Worm (Caenorhabditis elegans): ENCODE results near the gene F35E8.9.

F35E8.9 gene

ce11 chrV:15917458-15917857 is at the start of gene F35E8.9:
TSS of gene F35E8.9 (minus strand) at chrV:15917558.
- TF ChIP-seq lin-13 (tag; optimal IDR thresholded peaks at IDR 0.05) (no peak), sem-2 (GFP tag; optimal IDR thresholded peaks at IDR 0.05) (no peak), drap-1 (GFP tag; optimal IDR thresholded peaks at IDR 0.05) (no peak), nhr-2 (tag; optimal IDR thresholded peaks at IDR 0.05) (no peak), flh-1 (GFP tag; optimal IDR thresholded peaks at IDR 0.05) (no peak), nhr-76 (tag; optimal IDR thresholded peaks at IDR 0.05) (no peak), sptf-1 (tag; optimal IDR thresholded peaks at IDR 0.05) (no peak), ceh-43 (GFP tag; optimal IDR thresholded peaks at IDR 0.05) (no peak), mep-1 (tag; optimal IDR thresholded peaks at IDR 0.05) (no peak), zip-8 (tag; optimal IDR thresholded peaks at IDR 0.05) (no peak), unc-39 (tag; optimal IDR thresholded peaks at IDR 0.05) (no peak), elt-3 (tag; optimal IDR thresholded peaks at IDR 0.05) (no peak), cnd-1 (tag; optimal IDR thresholded peaks at IDR 0.05) (no peak), ceh-83 (GFP tag; optimal IDR thresholded peaks at IDR 0.05) (no peak), lsy-2 (tag; optimal IDR thresholded peaks at IDR 0.05) (no peak), ces-1 (GFP tag; optimal IDR thresholded peaks at IDR 0.05) (no peak), lin-32 (GFP tag; optimal IDR thresholded peaks at IDR 0.05) (no peak), blmp-1 (tag; optimal IDR thresholded peaks at IDR 0.05) (no peak), ztf-11 (tag; optimal IDR thresholded peaks at IDR 0.05) (no peak)

- no peak for TF ChIP-seq unc-62 (GFP tag; optimal IDR thresholded peaks at IDR 0.05)
- no peak for TF ChIP-seq nhr-76 (tag; optimal IDR thresholded peaks at IDR 0.05)
- no peak for TF ChIP-seq M03D4.4 (tag; optimal IDR thresholded peaks at IDR 0.05)
- TF ChIP-seq elt-3 (tag; optimal IDR thresholded peaks at IDR 0.05) = no peak
- TF ChIP-seq lsy-2 (tag; optimal IDR thresholded peaks at IDR 0.05) = no peak
- TF ChIP-seq ceh-39 (tag; optimal IDR thresholded peaks at IDR 0.05) = no peak
- no peak for TF ChIP-seq bed-3 (GFP tag; optimal IDR thresholded peaks at IDR 0.05)
- no peak for TF ChIP-seq hlh-1 (tag; optimal IDR thresholded peaks at IDR 0.05)
- TF ChIP-seq cnd-1 (tag; optimal IDR thresholded peaks at IDR 0.05) = no peak
- TF ChIP-seq zip-8 (tag; optimal IDR thresholded peaks at IDR 0.05) = no peak
- no peak for TF ChIP-seq drap-1 (GFP tag; optimal IDR thresholded peaks at IDR 0.05)
- TF ChIP-seq elt-1 (tag; optimal IDR thresholded peaks at IDR 0.05; ENCODE audit: borderline replicate concordance, insufficient read depth) = no peak
- no peak for TF ChIP-seq sptf-1 (tag; optimal IDR thresholded peaks at IDR 0.05)
- no peak for TF ChIP-seq nhr-28 (tag; optimal IDR thresholded peaks at IDR 0.05)
- TF ChIP-seq unc-39 (tag; optimal IDR thresholded peaks at IDR 0.05) = no peak
- TF ChIP-seq mep-1 (tag; optimal IDR thresholded peaks at IDR 0.05) = no peak
- TF ChIP-seq blmp-1 (tag; optimal IDR thresholded peaks at IDR 0.05) = no peak
- no peak for TF ChIP-seq mab-5 (tag; optimal IDR thresholded peaks at IDR 0.05)
- no peak for TF ChIP-seq ceh-83 (GFP tag; optimal IDR thresholded peaks at IDR 0.05)
- no peak for TF ChIP-seq nhr-12 (tag; optimal IDR thresholded peaks at IDR 0.05)
These were observed 47.8 kb upstream of the F35E8.9 start, which contains the start of gene sri-2 for ce11 chrV:15965114-15965513. TSS of gene sri-2 (minus strand) at chrV:15965214.

- TF ChIP-seq elt-1 (tag; optimal IDR thresholded peaks at IDR 0.05; ENCODE audit: borderline replicate concordance, insufficient read depth) = no peak
- TF ChIP-seq blmp-1 (tag; optimal IDR thresholded peaks at IDR 0.05) = no peak
- TF ChIP-seq mls-2 (tag; optimal IDR thresholded peaks at IDR 0.05) = no peak
- TF ChIP-seq pha-4 (tag; optimal IDR thresholded peaks at IDR 0.05) = no peak
- no peak for TF ChIP-seq mep-1 (tag; optimal IDR thresholded peaks at IDR 0.05)
- TF ChIP-seq lsy-2 (tag; optimal IDR thresholded peaks at IDR 0.05) = no peak
- TF ChIP-seq nhr-76 (tag; optimal IDR thresholded peaks at IDR 0.05) = no peak
- TF ChIP-seq tbx-8 (GFP tag; optimal IDR thresholded peaks at IDR 0.05) = no peak
- no peak for TF ChIP-seq ham-2 (GFP tag; optimal IDR thresholded peaks at IDR 0.05)
- no peak for TF ChIP-seq ztf-11 (tag; optimal IDR thresholded peaks at IDR 0.05)
- TF ChIP-seq lin-13 (tag; optimal IDR thresholded peaks at IDR 0.05) = no peak
- no peak for TF ChIP-seq drap-1 (GFP tag; optimal IDR thresholded peaks at IDR 0.05)
- no peak for TF ChIP-seq bed-3 (GFP tag; optimal IDR thresholded peaks at IDR 0.05)
- TF ChIP-seq mab-5 (tag; optimal IDR thresholded peaks at IDR 0.05) = no peak
- no peak for TF ChIP-seq elt-3 (tag; optimal IDR thresholded peaks at IDR 0.05)
- no peak for TF ChIP-seq ceh-43 (GFP tag; optimal IDR thresholded peaks at IDR 0.05)
- TF ChIP-seq unc-62 (GFP tag; optimal IDR thresholded peaks at IDR 0.05) = no peak
- no peak for TF ChIP-seq unc-120 (tag; optimal IDR thresholded peaks at IDR 0.05; ENCODE audit: poor library complexity, severe bottlenecking)
These were observed 42.1 kb upstream of the F35E8.9 start for ce11 chrV:15959456-15959855.

ce11 chrV:15957098-15957497 is 39.7 kb upstream of the F35E8.9 start, which contains the start of gene F36G9.3:
TSS of gene F36G9.3 (plus strand) at chrV:15957398.
- TF ChIP-seq lsy-2 (tag; optimal IDR thresholded peaks at IDR 0.05) (no peak), tbx-8 (GFP tag; optimal IDR thresholded peaks at IDR 0.05) (no peak), drap-1 (GFP tag; optimal IDR thresholded peaks at IDR 0.05) (no peak), sem-2 (GFP tag; optimal IDR thresholded peaks at IDR 0.05) (no peak), nhr-28 (tag; optimal IDR thresholded peaks at IDR 0.05) (no peak), mep-1 (tag; optimal IDR thresholded peaks at IDR 0.05) (no peak)

Measured in whole organism, mixed stage, embryonic.